Worm (Caenorhabditis elegans) whole organism, L3 larva: Measurements from ENCODE around the gene swan-1.

ENCODE experiments used
- nhr-23 ChIP-seq: fragments of 150-350 bp; optimal IDR thresholded peaks from 2 replicates; lab custom pipeline; 2014; ENCODE audit warnings: missing biosample characterization, missing genetic modification reagents, missing genetic modification characterization
- zag-1 ChIP-seq: fragments of 150-350 bp; optimal IDR thresholded peaks from 2 replicates; lab custom pipeline; 2014; ENCODE audit warnings: missing biosample characterization, missing genetic modification characterization

DNA sequence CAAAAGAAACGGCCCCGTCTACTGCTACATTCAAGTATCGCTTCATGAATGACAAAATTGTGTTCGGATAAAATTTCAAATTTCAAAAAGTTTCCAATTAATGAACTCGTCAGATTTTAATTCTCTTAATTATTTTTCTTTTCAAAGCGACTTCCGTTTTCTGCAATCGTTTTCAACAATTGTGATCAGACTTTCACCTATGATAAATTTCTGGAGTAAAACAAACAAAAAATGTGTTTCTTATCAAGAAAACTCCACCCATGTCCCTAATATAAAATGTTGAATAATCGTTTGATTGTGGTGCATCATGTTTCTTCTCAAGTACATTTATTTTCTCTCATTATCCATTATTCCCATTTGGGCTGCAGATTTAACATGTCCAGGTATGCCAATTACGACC, 35.8 kb downstream of the swan-1 start, which contains the start of gene F20G2.5:
- TF ChIP-seq zag-1 (tag; lab: Kevin White, UChicago) = no peak
- no peak for TF ChIP-seq nhr-23 (tag; lab: Kevin White, UChicago)
